Fruit fly (Drosophila melanogaster) whole organism, prepupa: ENCODE results near the gene CG31371.
A peak's percentile ranks its signal among the peaks of the same experiment; 100 is the strongest.

ENCODE experiments used
- Blimp-1 ChIP-seq: fragments of 200-800 bp; sonication (Bioruptor generic); optimal IDR thresholded peaks from 3 replicates; lab custom pipeline; 2017; ENCODE audit warnings: missing biosample characterization, missing genetic modification characterization, mild to moderate bottlenecking, moderate library complexity, missing genetic modification reagents
- CG10631 ChIP-seq: fragments of 200-800 bp; sonication (Bioruptor generic); optimal IDR thresholded peaks from 2 replicates; lab custom pipeline; 2016; ENCODE audit warnings: missing biosample characterization, missing genetic modification characterization
- CG10669 ChIP-seq: fragments of 200-800 bp; sonication (Bioruptor generic); optimal IDR thresholded peaks from 3 replicates; lab custom pipeline; 2018; ENCODE audit warnings: missing biosample characterization, mild to moderate bottlenecking, missing genetic modification characterization, moderate library complexity
- CG11294 ChIP-seq: fragments of 200-800 bp; sonication (Bioruptor generic); IDR thresholded peaks from 2 replicates; pipeline ENCODE4 v1.3.6; 2022; ENCODE audit warnings: missing biosample characterization, missing genetic modification characterization
- CG11762 ChIP-seq: fragments of 200-800 bp; sonication (Bioruptor generic); optimal IDR thresholded peaks from 3 replicates; lab custom pipeline; 2016; ENCODE audit warnings: missing biosample characterization, missing genetic modification characterization; ENCODE audit not compliant: insufficient read depth
- CG11902 ChIP-seq: fragments of 200-800 bp; sonication (Bioruptor generic); optimal IDR thresholded peaks from 3 replicates; lab custom pipeline; 2016; ENCODE audit warnings: missing biosample characterization, missing genetic modification characterization
- CG15336 ChIP-seq: fragments of 200-800 bp; sonication (Bioruptor generic); IDR thresholded peaks from 2 replicates; pipeline ENCODE4 v1.3.6; 2022; ENCODE audit warnings: missing biosample characterization, missing genetic modification characterization
- CG1621 ChIP-seq: fragments of 200-800 bp; sonication (Bioruptor generic); optimal IDR thresholded peaks from 3 replicates; lab custom pipeline; 2018; ENCODE audit warnings: missing biosample characterization, mild to moderate bottlenecking, missing genetic modification characterization
- CG31627 ChIP-seq: fragments of 200-800 bp; sonication (Bioruptor generic); optimal IDR thresholded peaks from 3 replicates; lab custom pipeline; 2016; ENCODE audit warnings: missing biosample characterization, missing genetic modification characterization
- CG34406 ChIP-seq: fragments of 200-800 bp; sonication (Bioruptor generic); optimal IDR thresholded peaks from 3 replicates; lab custom pipeline; 2016; ENCODE audit warnings: missing biosample characterization, missing genetic modification characterization
- CG4318 ChIP-seq: fragments of 200-800 bp; sonication (Bioruptor generic); optimal IDR thresholded peaks from 3 replicates; lab custom pipeline; 2017; ENCODE audit warnings: missing biosample characterization, mild to moderate bottlenecking, missing genetic modification characterization
- CG6163 ChIP-seq: fragments of 200-800 bp; sonication (Bioruptor generic); IDR thresholded peaks from 3 replicates; pipeline ENCODE4 v1.3.6; 2022; ENCODE audit warnings: missing biosample characterization, missing genetic modification characterization
- CG6276 ChIP-seq: fragments of 200-800 bp; sonication (Bioruptor generic); optimal IDR thresholded peaks from 2 replicates; lab custom pipeline; 2017; ENCODE audit warnings: missing biosample characterization, mild to moderate bottlenecking, missing genetic modification characterization
- CG6808 ChIP-seq: fragments of 200-800 bp; sonication (Bioruptor generic); optimal IDR thresholded peaks from 3 replicates; lab custom pipeline; 2017; ENCODE audit warnings: missing biosample characterization, missing genetic modification characterization, mild to moderate bottlenecking, moderate library complexity, missing genetic modification reagents
- CG6854 ChIP-seq: fragments of 200-800 bp; sonication (Bioruptor generic); optimal IDR thresholded peaks from 2 replicates; lab custom pipeline; 2017; ENCODE audit warnings: missing biosample characterization, mild to moderate bottlenecking, missing genetic modification characterization
- CG8632 ChIP-seq: fragments of 200-800 bp; sonication (Bioruptor generic); optimal IDR thresholded peaks from 3 replicates; lab custom pipeline; 2016; ENCODE audit warnings: missing biosample characterization, missing genetic modification characterization
- Eip78C ChIP-seq: fragments of 200-800 bp; sonication (Bioruptor generic); peaks from one replicate; lab custom pipeline; 2016; ENCODE audit warnings: missing biosample characterization, missing genetic modification characterization
- Eip93F ChIP-seq: fragments of 200-800 bp; sonication (Bioruptor generic); optimal IDR thresholded peaks from 2 replicates; lab custom pipeline; 2016; ENCODE audit warnings: missing biosample characterization, mild to moderate bottlenecking, missing genetic modification characterization
- Ets21C ChIP-seq: fragments of 200-800 bp; sonication (Bioruptor generic); optimal IDR thresholded peaks from 3 replicates; lab custom pipeline; 2016; ENCODE audit warnings: missing biosample characterization, missing genetic modification characterization
- Gug ChIP-seq: fragments of 200-800 bp; sonication (Bioruptor generic); IDR thresholded peaks from 2 replicates; pipeline ENCODE4 v1.3.6; 2022; ENCODE audit warnings: missing biosample characterization, missing genetic modification characterization
- Hr38 ChIP-seq: sonication (Bioruptor generic); optimal IDR thresholded peaks from 2 replicates; lab custom pipeline; 2016; ENCODE audit warnings: missing biosample characterization, missing genetic modification characterization
- Hr39 ChIP-seq: fragments of 200-800 bp; sonication (Bioruptor generic); optimal IDR thresholded peaks from 2 replicates; lab custom pipeline; 2016; ENCODE audit warnings: missing biosample characterization, missing genetic modification characterization
- Smox ChIP-seq: fragments of 200-800 bp; sonication (Bioruptor generic); optimal IDR thresholded peaks from 3 replicates; lab custom pipeline; 2016; ENCODE audit warnings: missing biosample characterization, missing genetic modification characterization
- Sox15 ChIP-seq: fragments of 200-800 bp; sonication (Bioruptor generic); optimal IDR thresholded peaks from 3 replicates; lab custom pipeline; 2016; ENCODE audit warnings: missing biosample characterization, missing genetic modification characterization
- achi ChIP-seq: fragments of 200-800 bp; sonication (Bioruptor generic); optimal IDR thresholded peaks from 3 replicates; lab custom pipeline; 2016; ENCODE audit warnings: missing biosample characterization, missing genetic modification characterization
- dac ChIP-seq: fragments of 200-800 bp; sonication (Bioruptor generic); optimal IDR thresholded peaks from 2 replicates; lab custom pipeline; 2017; ENCODE audit warnings: missing biosample characterization, mild to moderate bottlenecking, missing genetic modification characterization
- eg ChIP-seq: fragments of 200-800 bp; sonication (Bioruptor generic); IDR thresholded peaks from 3 replicates; pipeline ENCODE4 v1.3.6; 2022; ENCODE audit warnings: missing biosample characterization, missing genetic modification characterization
- fd59A ChIP-seq: fragments of 200-800 bp; sonication (Bioruptor generic); optimal IDR thresholded peaks from 2 replicates; lab custom pipeline; 2017; ENCODE audit warnings: missing biosample characterization, mild to moderate bottlenecking, missing genetic modification characterization, missing genetic modification reagents
- fd85E ChIP-seq: fragments of 200-800 bp; sonication (Bioruptor generic); optimal IDR thresholded peaks from 3 replicates; lab custom pipeline; 2016; ENCODE audit warnings: missing biosample characterization, missing genetic modification characterization
- pdm3 ChIP-seq: fragments of 200-800 bp; sonication (Bioruptor generic); optimal IDR thresholded peaks from 3 replicates; lab custom pipeline; 2016; ENCODE audit warnings: missing biosample characterization, missing genetic modification characterization
- svp ChIP-seq: fragments of 200-800 bp; sonication (Bioruptor generic); peaks from one replicate; lab custom pipeline; 2016; ENCODE audit warnings: missing biosample characterization, missing genetic modification characterization
- topi ChIP-seq: fragments of 200-800 bp; sonication (Bioruptor generic); optimal IDR thresholded peaks from 3 replicates; lab custom pipeline; 2016; ENCODE audit warnings: missing biosample characterization, missing genetic modification characterization

The CG31371 gene

dm6 chr3R:30461608-30462243 lies 41.6 kb downstream of the CG31371 start (continued):
- TF ChIP-seq CG31627: peak; percentile 31
- TF ChIP-seq CG11902 (GFP tag; lab: Kevin White, UChicago): peak; percentile 24
- TF ChIP-seq CG34406 (GFP tag; lab: Kevin White, UChicago): peak; percentile 57
- TF ChIP-seq CG10669 (GFP tag; lab: Kevin White, UChicago): peak; percentile 61
- TF ChIP-seq CG8632 (GFP tag; lab: Kevin White, UChicago): peak; percentile 64
- no peak for TF ChIP-seq dac (GFP tag; lab: Kevin White, UChicago)
- peak; percentile 27 for TF ChIP-seq Hr39 (GFP tag; lab: Kevin White, UChicago)
- no peak for TF ChIP-seq CG11294
- peak; percentile 62 for TF ChIP-seq CG10631
- peak; percentile 26 for TF ChIP-seq fd85E (GFP tag; lab: Kevin White, UChicago)
- peak; percentile 65 for TF ChIP-seq CG6808
- TF ChIP-seq CG6276 (GFP tag; lab: Kevin White, UChicago): peak; percentile 48
- peak; percentile 43 for TF ChIP-seq CG11762 (GFP tag; lab: Kevin White, UChicago)
- peak; percentile 16 for TF ChIP-seq fd59A
- TF ChIP-seq Gug (GFP tag; lab: Robert Waterston, UW): no peak
- no peak for TF ChIP-seq Smox (GFP tag; lab: Kevin White, UChicago)
- no peak for TF ChIP-seq Blimp-1 (GFP tag; lab: Kevin White, UChicago)
- TF ChIP-seq CG4318 (GFP tag; lab: Kevin White, UChicago): no peak
- peak; percentile 62 for TF ChIP-seq achi (GFP tag; lab: Kevin White, UChicago)
- peak; percentile 55 for TF ChIP-seq topi (GFP tag; lab: Kevin White, UChicago)
- peak; percentile 58 for TF ChIP-seq pdm3
- no peak for TF ChIP-seq Hr38 (GFP tag; lab: Kevin White, UChicago)

- TF ChIP-seq CG15336 (GFP tag; lab: Robert Waterston, UW) (peak; percentile 18; the same call in 1 of the 2 replicates), svp (GFP tag; lab: Kevin White, UChicago) (peak; percentile 50), Smox (GFP tag; lab: Kevin White, UChicago) (no peak), CG10669 (GFP tag; lab: Kevin White, UChicago) (no peak), Eip93F (no peak), CG6163 (GFP tag; lab: Robert Waterston, UW) (peak; percentile 41; the same call in 1 of the 3 replicates), Eip78C (GFP tag; lab: Kevin White, UChicago) (peak; percentile 26), eg (GFP tag; lab: Robert Waterston, UW) (peak; percentile 10; the same call in 1 of the 3 replicates), Hr38 (GFP tag; lab: Kevin White, UChicago) (no peak), CG1621 (tag; lab: Kevin White, UChicago) (no peak), dac (GFP tag; lab: Kevin White, UChicago) (no peak), CG6276 (GFP tag; lab: Kevin White, UChicago) (no peak), Ets21C (GFP tag; lab: Kevin White, UChicago) (no peak), CG6854 (peak; percentile 21), Sox15 (GFP tag; lab: Kevin White, UChicago) (no peak)
- TF ChIP-seq, all 60 proteins: peak for 6
These were observed 43.1 kb downstream of the CG31371 start for dm6 chr3R:30460187-30460586.

- TF ChIP-seq CG6276 (GFP tag; lab: Kevin White, UChicago) (no peak), Eip78C (GFP tag; lab: Kevin White, UChicago) (peak; percentile 8)
These were observed 44.0 kb downstream of the CG31371 start, which contains the start of the genes CG2224 and CDase for dm6 chr3R:30459066-30459935. Gene CG2224 (minus strand): TSS chr3R:30459300. Gene CDase (plus strand): TSS chr3R:30459521.
